Worm (Caenorhabditis elegans): ENCODE results near the gene M01E10.3.
"Not testable (repeated sequence)": the region's sequence is repeated elsewhere in the genome, so short reads cannot be mapped to it uniquely, and the experiment has no call there.

Gene M01E10.3

DNA sequence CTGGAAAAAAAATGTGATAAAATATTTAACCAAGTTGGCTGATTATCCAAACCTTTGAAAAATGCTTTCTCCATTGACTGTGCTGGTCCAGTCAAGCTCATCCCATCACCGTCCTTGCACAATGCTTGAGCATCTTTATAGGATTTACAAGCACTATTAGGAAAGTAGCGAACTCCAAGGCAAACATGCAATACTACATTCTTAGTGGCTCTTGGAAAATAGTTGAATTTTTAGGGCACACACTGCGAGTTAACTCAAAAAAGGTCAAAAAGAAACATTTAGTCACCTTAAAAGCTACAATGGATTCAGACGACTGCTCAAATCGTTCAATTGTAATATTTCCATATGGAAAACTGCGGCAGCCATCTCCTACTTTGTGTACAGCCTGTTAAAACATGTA, at the start of gene M01E10.3:
Gene M01E10.3 (minus strand): TSS at position 101 of the 400 bp plus-strand sequence.
- TF ChIP-seq unc-62 (GFP tag; optimal IDR thresholded peaks at IDR 0.05): no peak

ce11 chrIII:2101895-2102345, 47.9 kb upstream of the M01E10.3 start, which contains the start of gene ppk-2:
TSS of gene ppk-2 (plus strand) at chrIII:2102295.
- TF ChIP-seq unc-62 (GFP tag; optimal IDR thresholded peaks at IDR 0.05): no peak

DNA sequence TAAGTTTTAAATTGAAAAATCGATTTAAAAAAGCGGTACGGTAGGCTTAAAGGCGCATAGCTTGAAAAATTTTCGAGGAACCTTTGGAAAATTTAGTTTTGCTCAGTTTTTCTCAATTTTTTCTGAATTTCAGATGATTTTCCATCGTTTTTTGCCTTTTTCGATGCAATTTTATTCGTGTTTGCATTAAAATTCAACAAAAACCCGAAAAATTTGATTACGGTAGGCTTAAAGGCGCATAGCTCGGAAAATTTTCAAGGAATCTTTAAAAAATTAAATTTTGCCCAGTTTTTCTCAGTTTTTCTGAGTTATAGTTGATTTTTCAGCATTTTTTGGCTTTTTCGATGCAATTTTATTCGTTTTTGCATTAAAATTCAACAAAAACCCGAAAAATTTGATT, 47.3 kb upstream of the M01E10.3 start:
- no peak for TF ChIP-seq unc-62 (GFP tag; optimal IDR thresholded peaks at IDR 0.05)

DNA sequence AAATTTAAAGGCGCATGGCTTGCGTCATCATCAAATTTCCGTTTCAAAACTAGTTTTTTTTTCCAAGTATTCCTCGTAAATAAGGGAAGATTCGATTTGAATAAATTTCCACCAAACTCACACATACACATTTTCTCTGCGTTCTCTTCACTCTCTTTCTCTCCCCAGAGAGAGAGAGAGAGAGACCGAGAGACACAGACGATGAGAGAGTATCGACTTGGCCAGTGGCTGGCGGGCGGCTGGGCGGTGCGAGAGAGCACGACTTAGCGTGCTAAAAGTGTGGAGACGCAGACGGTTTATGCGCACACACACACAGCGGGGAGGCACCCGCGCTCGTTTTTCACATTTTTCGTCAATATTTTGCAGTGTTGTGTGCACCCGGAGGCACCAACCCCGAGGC, 46.9 kb upstream of the M01E10.3 start:
- TF ChIP-seq unc-62 (GFP tag; optimal IDR thresholded peaks at IDR 0.05): no peak

ce11 chrIII:2099808-2100366, 45.9 kb upstream of the M01E10.3 start:
- TF ChIP-seq unc-62 (GFP tag; optimal IDR thresholded peaks at IDR 0.05): no peak

DNA sequence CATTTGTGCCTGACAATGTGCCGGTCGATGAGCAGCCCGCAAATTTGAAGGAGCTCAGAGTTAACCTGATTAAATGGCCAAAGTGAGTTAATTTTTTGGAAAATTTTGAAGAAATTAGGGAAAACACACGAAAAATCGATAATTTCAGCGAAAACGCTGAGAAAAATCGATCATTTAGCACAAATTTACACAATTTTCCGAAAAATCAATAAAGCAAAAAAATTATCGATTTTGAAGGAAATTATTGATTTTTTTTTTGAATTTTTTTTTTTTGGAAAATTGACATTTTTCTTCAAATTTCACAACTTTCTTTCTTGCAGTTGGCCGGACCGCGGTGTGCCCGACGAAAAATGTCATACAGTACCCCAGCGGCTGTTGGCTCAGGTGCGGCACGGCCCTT, 44.2 kb upstream of the M01E10.3 start:
- no peak for TF ChIP-seq unc-62 (GFP tag; optimal IDR thresholded peaks at IDR 0.05)

DNA sequence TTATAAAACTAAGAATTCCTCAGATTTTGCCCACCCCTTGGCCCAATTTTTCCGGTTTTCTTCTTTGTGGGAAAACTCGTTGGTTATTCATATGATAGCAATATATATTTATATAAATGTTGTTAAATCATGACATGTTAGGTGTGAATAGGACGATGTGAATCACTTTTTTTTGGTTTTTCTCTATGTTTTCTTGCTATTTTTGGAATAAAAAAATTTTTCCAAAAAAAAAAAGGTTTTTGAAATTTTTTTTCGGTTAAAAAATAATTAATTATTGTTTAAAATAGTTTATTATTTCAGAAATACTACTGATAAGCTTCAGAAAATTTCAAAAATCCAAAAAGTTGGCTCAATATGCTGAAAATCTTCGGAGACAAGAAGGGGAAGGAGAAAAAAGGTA, 38.4 kb upstream of the M01E10.3 start, which contains the start of gene Y48G9A.9:
Gene Y48G9A.9 (plus strand): TSS at position 301 of the 400 bp plus-strand sequence.
- TF ChIP-seq unc-62 (GFP tag; optimal IDR thresholded peaks at IDR 0.05): no peak

DNA sequence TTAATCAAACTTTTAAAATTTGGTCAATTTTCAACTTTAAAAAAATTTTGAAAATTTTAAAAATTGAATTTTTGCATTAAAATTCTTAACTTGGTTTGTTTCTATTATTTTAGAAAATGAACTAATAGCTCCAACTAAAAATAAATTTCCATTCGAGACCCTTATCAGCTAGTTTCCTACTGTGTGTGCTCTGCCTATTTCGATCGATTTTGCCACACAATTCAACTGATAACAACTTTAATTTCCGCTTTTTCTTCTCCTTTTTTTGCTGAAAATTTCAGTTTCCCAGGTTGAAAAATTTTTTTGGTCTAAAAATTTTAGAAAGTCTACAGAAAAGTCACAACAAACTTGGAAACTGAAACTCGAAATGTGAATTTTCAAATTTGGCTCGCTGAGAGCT, 37.4 kb upstream of the M01E10.3 start:
- no peak for TF ChIP-seq unc-62 (GFP tag; optimal IDR thresholded peaks at IDR 0.05)

ce11 chrIII:2090695-2091094, 36.7 kb upstream of the M01E10.3 start:
- no peak for TF ChIP-seq unc-62 (GFP tag; optimal IDR thresholded peaks at IDR 0.05)

ce11 chrIII:2089453-2089852, 35.5 kb upstream of the M01E10.3 start:
- TF ChIP-seq unc-62 (GFP tag; optimal IDR thresholded peaks at IDR 0.05): no peak

DNA sequence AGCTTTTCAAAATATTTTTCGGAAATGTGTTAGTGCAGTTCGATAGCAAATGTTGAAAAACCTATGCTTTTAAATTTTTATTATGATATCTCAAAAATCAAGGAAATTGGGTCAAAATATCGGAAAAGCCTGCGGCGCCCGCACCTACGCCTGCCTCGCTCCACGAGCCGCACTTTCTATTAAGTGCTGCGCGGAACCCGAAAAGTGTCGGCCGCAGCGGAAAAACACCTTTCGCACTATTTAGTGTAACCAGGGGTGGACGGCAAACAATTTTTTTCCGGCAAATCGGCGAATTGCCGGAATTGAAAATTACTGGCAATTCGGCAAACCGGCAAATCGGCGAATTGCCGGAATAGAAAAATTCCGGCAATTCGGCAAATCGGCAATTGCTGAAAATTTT, 30.8 kb upstream of the M01E10.3 start:
- TF ChIP-seq unc-62 (GFP tag; optimal IDR thresholded peaks at IDR 0.05): no peak

DNA sequence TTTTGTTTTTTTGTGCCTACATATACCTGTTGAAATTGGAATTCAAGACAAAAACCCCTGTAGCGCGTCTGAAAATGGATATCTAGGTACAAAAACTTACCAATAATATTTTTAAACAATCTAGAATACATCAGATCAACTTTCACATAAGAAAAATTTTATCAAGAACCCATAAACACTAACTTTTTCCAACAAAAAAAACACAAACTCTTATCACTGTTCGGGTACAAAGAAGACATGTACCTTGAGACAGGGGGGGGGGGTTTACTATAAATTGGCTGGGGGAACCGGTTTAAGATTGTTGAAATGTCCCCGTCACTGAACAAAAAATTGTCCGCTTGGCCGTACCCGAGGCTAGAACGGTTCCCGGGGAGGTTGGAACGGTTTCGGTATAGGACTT, 28.5 kb upstream of the M01E10.3 start, which contains the start of gene cpt-3:
Gene cpt-3 (plus strand): TSS at position 301 of the 400 bp plus-strand sequence.
- not testable (repeated sequence) for TF ChIP-seq unc-62 (GFP tag; optimal IDR thresholded peaks at IDR 0.05)

DNA sequence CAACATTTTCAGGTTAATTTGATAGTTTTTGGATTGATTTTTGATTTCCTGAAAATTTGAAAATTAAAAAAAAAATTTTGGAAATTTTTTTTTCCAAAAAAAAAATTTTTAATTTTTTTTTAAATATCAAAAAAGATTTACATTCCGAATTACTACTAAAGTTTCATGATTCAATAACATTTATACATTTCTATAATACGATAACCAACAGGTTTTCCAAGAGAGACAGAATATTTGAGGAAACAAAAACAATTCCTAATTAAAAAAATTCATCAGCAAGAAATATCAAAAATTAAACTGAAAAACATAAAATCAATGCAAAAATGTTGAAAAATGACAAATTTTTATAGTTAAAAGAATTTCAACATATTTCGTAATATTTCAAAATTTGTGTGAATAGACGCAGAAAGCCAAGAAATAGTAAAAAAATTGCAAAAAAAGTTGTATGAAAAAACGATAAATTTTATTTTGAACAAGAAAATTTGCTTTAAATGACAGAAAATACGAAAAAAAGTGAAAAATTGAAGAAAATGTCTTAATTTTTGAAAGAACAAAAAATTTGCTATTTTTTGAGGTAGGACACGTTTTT, 22.7 kb upstream of the M01E10.3 start, which contains the start of gene Y39A3A.4:
Gene Y39A3A.4 (minus strand): TSS at position 51 of the 589 bp plus-strand sequence.
- no peak for TF ChIP-seq unc-62 (GFP tag; optimal IDR thresholded peaks at IDR 0.05)

DNA sequence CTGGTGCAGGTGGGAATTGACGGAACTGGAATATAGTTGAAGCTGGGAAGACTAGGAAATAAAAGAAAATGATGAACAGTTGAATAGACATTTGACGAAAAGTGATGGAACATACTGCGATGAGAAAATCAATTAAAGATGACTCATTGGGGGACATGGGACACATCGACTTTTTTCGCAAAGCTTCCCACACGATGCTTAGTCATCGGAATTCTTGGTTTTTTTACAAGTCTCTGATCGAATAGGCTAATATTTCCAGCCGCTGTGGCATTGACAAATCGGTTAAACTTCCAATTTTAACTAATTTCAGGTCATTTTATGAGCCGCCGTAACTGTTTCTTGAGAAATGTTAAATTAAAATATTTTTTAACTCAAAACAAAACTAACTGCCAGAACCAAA, 14.3 kb upstream of the M01E10.3 start, which contains the start of gene Y39A3A.3:
Gene Y39A3A.3 (minus strand): TSS at position 101 of the 400 bp plus-strand sequence.
- TF ChIP-seq unc-62 (GFP tag; optimal IDR thresholded peaks at IDR 0.05): no peak

- TF ChIP-seq unc-62 (GFP tag; optimal IDR thresholded peaks at IDR 0.05): no peak
Measured at ce11 chrIII:2060857-2061256, 6.9 kb upstream of the M01E10.3 start, which contains the start of gene ins-16. TSS of gene ins-16 (minus strand) at chrIII:2060957.

ce11 chrIII:2060068-2060467, 6.1 kb upstream of the M01E10.3 start:
- no peak for TF ChIP-seq unc-62 (GFP tag; optimal IDR thresholded peaks at IDR 0.05)

ce11 chrIII:2057570-2057969, 3.6 kb upstream of the M01E10.3 start, which contains the start of gene Y39A3A.2:
TSS of gene Y39A3A.2 (minus strand) at chrIII:2057670.
- TF ChIP-seq unc-62 (GFP tag; optimal IDR thresholded peaks at IDR 0.05): no peak
